Fruit fly (Drosophila melanogaster) ovary, adult (tissue): ENCODE measurements around the gene IleRS.
A peak's percentile ranks its signal among the peaks of the same experiment; 100 is the strongest.

ENCODE experiments used
- CG17801 ChIP-seq: fragments of 200-800 bp; optimal IDR thresholded peaks from 2 replicates; lab custom pipeline; 2019; ENCODE audit warnings: missing biosample characterization, mild to moderate bottlenecking, missing genetic modification characterization, moderate library complexity; ENCODE audit not compliant: partially characterized antibody

Gene IleRS

dm6 chr3L:22287994-22288766, at the start of gene IleRS, which contains the start of gene Hem:
Gene IleRS, plus strand, starts transcription at chr3L:22288665.
Gene Hem, minus strand, starts transcription at chr3L:22288195.
- TF ChIP-seq CG17801 (GFP tag; lab: Kevin White, UChicago) = peak; percentile 83

- TF ChIP-seq CG17801 (GFP tag; lab: Kevin White, UChicago) = no peak
Observed at dm6 chr3L:22242241-22242640, 46.2 kb upstream of the IleRS start.

- TF ChIP-seq CG17801 (GFP tag; lab: Kevin White, UChicago) = peak; percentile 4
Observed at dm6 chr3L:22262797-22263423, 25.6 kb upstream of the IleRS start, which contains the start of the genes Rich and Ddx1. Gene Rich, minus strand, starts transcription at chr3L:22262921. Gene Ddx1, plus strand, starts transcription at chr3L:22263369.

- TF ChIP-seq CG17801 (GFP tag; lab: Kevin White, UChicago) = peak; percentile 15
Observed at dm6 chr3L:22266535-22266934, 21.9 kb upstream of the IleRS start, which contains the start of gene CG11523. Gene CG11523, minus strand, starts transcription at chr3L:22266679.

- TF ChIP-seq CG17801 (GFP tag; lab: Kevin White, UChicago) = peak; percentile 63
Observed at dm6 chr3L:22267248-22267957, 21.1 kb upstream of the IleRS start, which contains the start of gene Csp. Gene Csp, plus strand, starts transcription at chr3L:22267382.

dm6 chr3L:22273529-22274301, 14.8 kb upstream of the IleRS start, which contains the start of gene Srpk79D:
Gene Srpk79D, plus strand, starts transcription at chr3L:22273985.
- TF ChIP-seq CG17801 (GFP tag; lab: Kevin White, UChicago) = no peak

- no peak for TF ChIP-seq CG17801 (GFP tag; lab: Kevin White, UChicago)
Observed at dm6 chr3L:22275989-22276388, 12.5 kb upstream of the IleRS start.

dm6 chr3L:22276614-22277013, 11.9 kb upstream of the IleRS start:
- TF ChIP-seq CG17801 (GFP tag; lab: Kevin White, UChicago) = no peak

dm6 chr3L:22277186-22277585, 11.3 kb upstream of the IleRS start:
- TF ChIP-seq CG17801 (GFP tag; lab: Kevin White, UChicago) = no peak

dm6 chr3L:22316913-22317312, 28.4 kb downstream of the IleRS start:
- TF ChIP-seq CG17801 (GFP tag; lab: Kevin White, UChicago) = no peak

- no peak for TF ChIP-seq CG17801 (GFP tag; lab: Kevin White, UChicago)
Observed at dm6 chr3L:22329478-22329877, 41.0 kb downstream of the IleRS start, which contains the start of gene CG32450. Gene CG32450, plus strand, starts transcription at chr3L:22329778.

dm6 chr3L:22337816-22338215, 49.4 kb downstream of the IleRS start:
- no peak for TF ChIP-seq CG17801 (GFP tag; lab: Kevin White, UChicago)
